Fruit fly (Drosophila melanogaster): ENCODE data around the gene Cpr30F.

Cpr30F gene

dm6 chr2L:9943521-9943920 lies 10.6 kb upstream of the Cpr30F start:
- no peak for TF ChIP-seq CG6276 (GFP tag; optimal IDR thresholded peaks at IDR 0.05)
- TF ChIP-seq CG31627 (GFP tag; optimal IDR thresholded peaks at IDR 0.05) = no peak
- TF ChIP-seq Sox15 (GFP tag; optimal IDR thresholded peaks at IDR 0.05) = no peak
- peak; percentile 74 for TF ChIP-seq vri (GFP tag; optimal IDR thresholded peaks at IDR 0.05)
- TF ChIP-seq Hr38 (GFP tag; optimal IDR thresholded peaks at IDR 0.05) = no peak
- peak; percentile 55 for TF ChIP-seq Eip78C (GFP tag)

- TF ChIP-seq Eip75B (GFP tag; optimal IDR thresholded peaks at IDR 0.05) (no peak), CG3919 (GFP tag; optimal IDR thresholded peaks at IDR 0.05) (peak; percentile 61), CG11762 (GFP tag; optimal IDR thresholded peaks at IDR 0.05; ENCODE audit: insufficient read depth) (peak; percentile 29), CG15336 (GFP tag; IDR thresholded peaks at IDR 0.05) (no peak), Sox14 (GFP tag; optimal IDR thresholded peaks at IDR 0.05) (peak; percentile 2), CG8632 (GFP tag; optimal IDR thresholded peaks at IDR 0.05) (no peak), Hr4 (GFP tag; optimal IDR thresholded peaks at IDR 0.05) (no peak), CG8319 (GFP tag; optimal IDR thresholded peaks at IDR 0.05) (no peak), svp (GFP tag) (no peak), Hr38 (GFP tag; optimal IDR thresholded peaks at IDR 0.05) (no peak), net (GFP tag; optimal IDR thresholded peaks at IDR 0.05) (peak; percentile 39), CG4318 (GFP tag; optimal IDR thresholded peaks at IDR 0.05) (no peak), OdsH (GFP tag; optimal IDR thresholded peaks at IDR 0.05) (no peak), Smox (GFP tag; optimal IDR thresholded peaks at IDR 0.05) (no peak), eg (GFP tag; IDR thresholded peaks at IDR 0.05) (peak; percentile 56; the same call in 1 of the 3 replicates), CG31627 (GFP tag; optimal IDR thresholded peaks at IDR 0.05) (peak; percentile 35), salr (GFP tag; optimal IDR thresholded peaks at IDR 0.05) (no peak), Sox15 (GFP tag; optimal IDR thresholded peaks at IDR 0.05) (no peak), CG6792 (GFP tag; optimal IDR thresholded peaks at IDR 0.05) (no peak), Eip93F (GFP tag; optimal IDR thresholded peaks at IDR 0.05) (no peak), CG34406 (GFP tag; optimal IDR thresholded peaks at IDR 0.05) (no peak), Met (GFP tag; optimal IDR thresholded peaks at IDR 0.05) (no peak), CG11902 (GFP tag; optimal IDR thresholded peaks at IDR 0.05) (no peak), Ets96B (tag; optimal IDR thresholded peaks at IDR 0.05) (peak; percentile 13), CG11294 (GFP tag; IDR thresholded peaks at IDR 0.05) (no peak), CG6854 (GFP tag; optimal IDR thresholded peaks at IDR 0.05) (no peak), lz (GFP tag; optimal IDR thresholded peaks at IDR 0.05) (peak; percentile 42), dac (GFP tag; optimal IDR thresholded peaks at IDR 0.05) (no peak), topi (GFP tag; optimal IDR thresholded peaks at IDR 0.05) (peak; percentile 40), CG7368 (GFP tag; optimal IDR thresholded peaks at IDR 0.05) (peak; percentile 18), CG10631 (GFP tag; optimal IDR thresholded peaks at IDR 0.05) (no peak), CG6276 (GFP tag; optimal IDR thresholded peaks at IDR 0.05) (no peak), CG16779 (tag; optimal IDR thresholded peaks at IDR 0.05) (no peak), Hr39 (GFP tag; optimal IDR thresholded peaks at IDR 0.05) (no peak), Blimp-1 (GFP tag; optimal IDR thresholded peaks at IDR 0.05) (no peak), achi (GFP tag; optimal IDR thresholded peaks at IDR 0.05) (no peak), Lpt (GFP tag; optimal IDR thresholded peaks at IDR 0.05) (no peak), Sox102F (GFP tag; optimal IDR thresholded peaks at IDR 0.05) (no peak), spab (GFP tag; optimal IDR thresholded peaks at IDR 0.05) (no peak), fd59A (GFP tag; optimal IDR thresholded peaks at IDR 0.05) (peak; percentile 19), dsx (GFP tag; optimal IDR thresholded peaks at IDR 0.05; ENCODE audit: poor library complexity, severe bottlenecking) (no peak), CG6163 (GFP tag; IDR thresholded peaks at IDR 0.05) (0 out of 3 replicates have a peak, but pooled peaks have one; percentile 29), CG6808 (GFP tag; optimal IDR thresholded peaks at IDR 0.05) (no peak), CG1621 (tag; optimal IDR thresholded peaks at IDR 0.05) (no peak), esn (GFP tag; optimal IDR thresholded peaks at IDR 0.05) (peak; percentile 58), pdm3 (GFP tag; optimal IDR thresholded peaks at IDR 0.05) (no peak), CG32006 (GFP tag; optimal IDR thresholded peaks at IDR 0.05) (no peak), acj6 (GFP tag; optimal IDR thresholded peaks at IDR 0.05) (no peak)
Observed at dm6 chr2L:9938631-9939256, 5.8 kb upstream of the Cpr30F start, which contains the start of the genes Datp and CG4619. Gene Datp (minus strand): TSS chr2L:9938790. Gene CG4619 (plus strand): TSS chr2L:9938863.

Data from whole organism, prepupa.